Worm (Caenorhabditis elegans) whole organism, young adult: ENCODE data around the gene W02B3.3.

Experiments
- B0035.1 ChIP-seq: sonication (generic microtip); optimal IDR thresholded peaks from 2 replicates; lab custom pipeline; 2016; ENCODE audit warnings: missing genetic modification characterization, mild to moderate bottlenecking, missing compliant biosample characterization, missing genotype, missing genetic modification reagents
- C06A6.2 ChIP-seq: fragments of 200-800 bp; sonication (Bioruptor generic); conservative IDR thresholded peaks from 2 replicates; pipeline ENCODE4 v1.3.6; 2022; ENCODE audit warnings: missing genetic modification characterization, missing compliant biosample characterization
- D2030.7 ChIP-seq: fragments of 200-800 bp; sonication (Bioruptor generic); IDR thresholded peaks from 2 replicates; pipeline ENCODE4 v1.3.6; 2022; ENCODE audit warnings: missing genetic modification reagents, missing genetic modification characterization, missing compliant biosample characterization
- F57C9.4 ChIP-seq: sonication (generic microtip); optimal IDR thresholded peaks from 2 replicates; lab custom pipeline; 2017; ENCODE audit warnings: mild to moderate bottlenecking, missing genetic modification characterization, missing compliant biosample characterization
- Y53F4B.3 ChIP-seq: fragments of 200-800 bp; sonication (Bioruptor generic); IDR thresholded peaks from 2 replicates; pipeline ENCODE4 v1.3.6; 2022; ENCODE audit warnings: missing genetic modification reagents, missing genetic modification characterization, missing compliant biosample characterization
- Y56A3A.18 ChIP-seq: fragments of 200-800 bp; sonication (Bioruptor generic); IDR thresholded peaks from 2 replicates; pipeline ENCODE4 v1.3.6; 2022; ENCODE audit warnings: missing genetic modification reagents, missing genetic modification characterization, missing compliant biosample characterization
- Y79H2A.3 ChIP-seq: fragments of 200-800 bp; sonication (Bioruptor generic); conservative IDR thresholded peaks from 2 replicates; pipeline ENCODE4 v1.3.6; 2022; ENCODE audit warnings: missing genetic modification reagents, missing genetic modification characterization, missing compliant biosample characterization
- Y95B8A.8 ChIP-seq: fragments of 200-800 bp; sonication (Bioruptor generic); IDR thresholded peaks from 2 replicates; pipeline ENCODE4 v1.3.6; 2022; ENCODE audit warnings: missing genetic modification reagents, missing genetic modification characterization, missing compliant biosample characterization
- akir-1 ChIP-seq: fragments of 200-800 bp; sonication (Bioruptor generic); optimal IDR thresholded peaks from 2 replicates; lab custom pipeline; 2018; ENCODE audit warnings: mild to moderate bottlenecking, missing genetic modification characterization, moderate library complexity, missing compliant biosample characterization
- aptf-2 ChIP-seq: fragments of 200-800 bp; sonication (Bioruptor generic); conservative IDR thresholded peaks from 2 replicates; pipeline ENCODE4 v1.3.6; 2022; ENCODE audit warnings: missing genetic modification reagents, missing genetic modification characterization, missing compliant biosample characterization
- attf-3 ChIP-seq: fragments of 200-800 bp; sonication (Bioruptor generic); conservative IDR thresholded peaks from 2 replicates; pipeline ENCODE4 v1.3.6; 2022; ENCODE audit warnings: missing genetic modification reagents, missing genetic modification characterization, missing compliant biosample characterization
- attf-5 ChIP-seq: fragments of 200-800 bp; sonication (Bioruptor generic); optimal IDR thresholded peaks from 2 replicates; lab custom pipeline; 2018; ENCODE audit warnings: mild to moderate bottlenecking, missing genetic modification characterization, missing compliant biosample characterization
- bed-1 ChIP-seq: fragments of 200-800 bp; sonication (Bioruptor generic); IDR thresholded peaks from 2 replicates; pipeline ENCODE4 v1.3.6; 2022; ENCODE audit warnings: missing genetic modification reagents, missing genetic modification characterization, missing compliant biosample characterization
- cebp-2 ChIP-seq: fragments of 200-800 bp; sonication (Bioruptor generic); IDR thresholded peaks from 2 replicates; pipeline ENCODE4 v1.3.6; 2022; ENCODE audit warnings: missing genetic modification characterization, missing compliant biosample characterization
- ceh-100 ChIP-seq: fragments of 200-800 bp; sonication (Bioruptor generic); IDR thresholded peaks from 2 replicates; pipeline ENCODE4 v1.3.6; 2022; ENCODE audit warnings: missing genetic modification reagents, missing genetic modification characterization, missing compliant biosample characterization
- ceh-40 ChIP-seq: fragments of 200-800 bp; sonication (Bioruptor generic); IDR thresholded peaks from 2 replicates; pipeline ENCODE4 v1.3.6; 2022; ENCODE audit warnings: missing genetic modification characterization, missing compliant biosample characterization
- chd-7 ChIP-seq: sonication (generic microtip); optimal IDR thresholded peaks from 2 replicates; lab custom pipeline; 2016; ENCODE audit warnings: mild to moderate bottlenecking, missing genetic modification characterization, moderate library complexity, missing compliant biosample characterization
- dox-1 ChIP-seq: fragments of 200-800 bp; sonication (Bioruptor generic); IDR thresholded peaks from 2 replicates; pipeline ENCODE4 v1.3.6; 2022; ENCODE audit warnings: missing genetic modification reagents, missing genetic modification characterization, missing compliant biosample characterization
- dpff-1 ChIP-seq: sonication (generic microtip); optimal IDR thresholded peaks from 2 replicates; lab custom pipeline; 2017; ENCODE audit warnings: mild to moderate bottlenecking, missing genetic modification characterization, missing compliant biosample characterization
- egl-44 ChIP-seq: fragments of 200-800 bp; sonication (Bioruptor generic); IDR thresholded peaks from 2 replicates; pipeline ENCODE4 v1.3.6; 2022; ENCODE audit warnings: missing genetic modification reagents, missing genetic modification characterization, missing compliant biosample characterization
- him-1 ChIP-seq: sonication (generic microtip); optimal IDR thresholded peaks from 2 replicates; lab custom pipeline; 2016; ENCODE audit warnings: missing genotype, missing genetic modification reagents, missing genetic modification characterization, missing compliant biosample characterization
- hlh-26 ChIP-seq: fragments of 200-800 bp; sonication (Bioruptor generic); conservative IDR thresholded peaks from 2 replicates; pipeline ENCODE4 v1.3.6; 2022; ENCODE audit warnings: missing genetic modification reagents, missing genetic modification characterization, missing compliant biosample characterization
- lin-40 ChIP-seq: sonication (generic microtip); optimal IDR thresholded peaks from 2 replicates; lab custom pipeline; 2016; ENCODE audit warnings: missing genetic modification characterization, mild to moderate bottlenecking, missing compliant biosample characterization, missing genotype, missing genetic modification reagents
- lin-54 ChIP-seq: fragments of 200-800 bp; sonication (Bioruptor generic); optimal IDR thresholded peaks from 2 replicates; lab custom pipeline; 2018; ENCODE audit warnings: mild to moderate bottlenecking, missing genetic modification characterization, missing compliant biosample characterization
- madf-3 ChIP-seq: fragments of 200-800 bp; sonication (Bioruptor generic); IDR thresholded peaks from 2 replicates; pipeline ENCODE4 v1.3.6; 2022; ENCODE audit warnings: missing genetic modification reagents, missing genetic modification characterization, missing compliant biosample characterization
- mcd-1 ChIP-seq: fragments of 200-800 bp; sonication (Bioruptor generic); IDR thresholded peaks from 2 replicates; pipeline ENCODE4 v1.3.6; 2022; ENCODE audit warnings: missing genetic modification reagents, missing genetic modification characterization, missing compliant biosample characterization
- mes-4 ChIP-seq: sonication (generic microtip); optimal IDR thresholded peaks from 2 replicates; lab custom pipeline; 2016; ENCODE audit warnings: missing genotype, missing genetic modification characterization, missing compliant biosample characterization
- mxl-1 ChIP-seq: sonication (generic microtip); optimal IDR thresholded peaks from 2 replicates; lab custom pipeline; 2016; ENCODE audit warnings: missing genetic modification characterization, missing compliant biosample characterization
- nfya-2 ChIP-seq: fragments of 200-800 bp; sonication (Bioruptor generic); IDR thresholded peaks from 2 replicates; pipeline ENCODE4 v1.3.6; 2022; ENCODE audit warnings: missing genetic modification reagents, missing genetic modification characterization, missing compliant biosample characterization
- nhr-120 ChIP-seq: fragments of 200-800 bp; sonication (Bioruptor generic); IDR thresholded peaks from 2 replicates; pipeline ENCODE4 v1.3.6; 2022; ENCODE audit warnings: missing genetic modification characterization, missing compliant biosample characterization
- nhr-27 ChIP-seq: fragments of 200-800 bp; sonication (Bioruptor generic); optimal IDR thresholded peaks from 2 replicates; lab custom pipeline; 2018; ENCODE audit warnings: mild to moderate bottlenecking, missing genetic modification characterization, moderate library complexity, missing compliant biosample characterization
- pbrm-1 ChIP-seq: fragments of 200-800 bp; sonication (Bioruptor generic); IDR thresholded peaks from 2 replicates; pipeline ENCODE4 v1.3.6; 2022; ENCODE audit warnings: missing genetic modification reagents, missing genetic modification characterization, missing compliant biosample characterization
- rec-8 ChIP-seq, 2 experiments: sonication (generic microtip); optimal IDR thresholded peaks; 2 replicates each; lab custom pipeline; 2016; ENCODE audit warnings: mild to moderate bottlenecking in 2 of 2, missing genetic modification characterization in 2 of 2, missing genetic modification reagents in 2 of 2, missing genotype in 2 of 2, missing biosample characterization in 1 of 2, missing compliant biosample characterization in 1 of 2, moderate library complexity in 1 of 2
- repo-1 ChIP-seq: sonication (generic microtip); optimal IDR thresholded peaks from 2 replicates; lab custom pipeline; 2017; ENCODE audit warnings: mild to moderate bottlenecking, missing genetic modification characterization, missing compliant biosample characterization
- sdz-38 ChIP-seq: sonication (generic microtip); optimal IDR thresholded peaks from 2 replicates; lab custom pipeline; 2016; ENCODE audit warnings: missing genotype, missing genetic modification characterization, missing compliant biosample characterization
- sea-2 ChIP-seq: fragments of 200-800 bp; sonication (Bioruptor generic); IDR thresholded peaks from 2 replicates; pipeline ENCODE4 v1.3.6; 2022; ENCODE audit warnings: missing genetic modification characterization, missing compliant biosample characterization
- snpc-1.1 ChIP-seq: sonication (generic microtip); optimal IDR thresholded peaks from 2 replicates; lab custom pipeline; 2017; ENCODE audit warnings: missing genetic modification characterization, mild to moderate bottlenecking, missing compliant biosample characterization, antibody characterized with exemption, moderate library complexity, missing genotype, missing genetic modification reagents; ENCODE audit not compliant: insufficient read depth
- snpc-1.3 ChIP-seq: sonication (generic microtip); optimal IDR thresholded peaks from 2 replicates; lab custom pipeline; 2017; ENCODE audit warnings: missing genetic modification characterization, mild to moderate bottlenecking, missing compliant biosample characterization, antibody characterized with exemption, moderate library complexity, missing genotype, missing genetic modification reagents; ENCODE audit not compliant: insufficient read depth
- snpc-3.4 ChIP-seq: sonication (generic microtip); optimal IDR thresholded peaks from 2 replicates; lab custom pipeline; 2017; ENCODE audit warnings: missing genetic modification characterization, mild to moderate bottlenecking, missing compliant biosample characterization, antibody characterized with exemption, moderate library complexity, missing genotype, missing genetic modification reagents
- tbp1 ChIP-seq: fragments of 200-800 bp; sonication (Bioruptor generic); optimal IDR thresholded peaks from 2 replicates; lab custom pipeline; 2018; ENCODE audit warnings: mild to moderate bottlenecking, missing genetic modification characterization, missing compliant biosample characterization
- tbx-9 ChIP-seq: sonication (generic microtip); optimal IDR thresholded peaks from 2 replicates; lab custom pipeline; 2016; ENCODE audit warnings: borderline replicate concordance, missing genetic modification characterization, inconsistent platforms, missing compliant biosample characterization
- tlf-1 ChIP-seq: fragments of 200-800 bp; sonication (Bioruptor generic); optimal IDR thresholded peaks from 2 replicates; lab custom pipeline; 2018; ENCODE audit warnings: mild to moderate bottlenecking, missing genetic modification characterization, missing compliant biosample characterization
- xnd-1 ChIP-seq: sonication (generic microtip); optimal IDR thresholded peaks from 2 replicates; lab custom pipeline; 2016; ENCODE audit warnings: missing genotype, missing genetic modification reagents, missing genetic modification characterization, missing compliant biosample characterization
- ztf-18 ChIP-seq: sonication (generic microtip); optimal IDR thresholded peaks from 2 replicates; lab custom pipeline; 2016; ENCODE audit warnings: missing genotype, mild to moderate bottlenecking, missing genetic modification characterization, missing compliant biosample characterization
- ztf-22 ChIP-seq: fragments of 200-800 bp; sonication (Bioruptor generic); optimal IDR thresholded peaks from 2 replicates; lab custom pipeline; 2018; ENCODE audit warnings: mild to moderate bottlenecking, missing genetic modification characterization, moderate library complexity, missing compliant biosample characterization
- ztf-28 ChIP-seq: fragments of 200-800 bp; sonication (Bioruptor generic); IDR thresholded peaks from 2 replicates; pipeline ENCODE4 v1.3.6; 2022; ENCODE audit warnings: missing genetic modification reagents, missing genetic modification characterization, missing compliant biosample characterization
- ztf-3 ChIP-seq: fragments of 200-800 bp; sonication (Bioruptor generic); optimal IDR thresholded peaks from 2 replicates; lab custom pipeline; 2018; ENCODE audit warnings: mild to moderate bottlenecking, missing genetic modification characterization, missing compliant biosample characterization
- ztf-6 ChIP-seq: fragments of 200-800 bp; sonication (Bioruptor generic); IDR thresholded peaks from 2 replicates; pipeline ENCODE4 v1.3.6; 2022; ENCODE audit warnings: missing genetic modification reagents, missing genetic modification characterization, missing compliant biosample characterization

Gene W02B3.3

ce11 chrIII:698814-699213 lies 30.6 kb upstream of the W02B3.3 start (continued):
- TF ChIP-seq akir-1 (GFP tag; lab: Kevin White, UChicago): no peak
- TF ChIP-seq pbrm-1 (GFP tag; lab: Robert Waterston, UW): no peak
- TF ChIP-seq xnd-1 (tag; lab: Kevin White, UChicago): no peak
- no peak for TF ChIP-seq snpc-3.4 (tag; lab: Kevin White, UChicago)
- no peak for TF ChIP-seq ceh-100 (GFP tag; lab: Robert Waterston, UW)
- no peak for TF ChIP-seq tbx-9
- TF ChIP-seq ztf-6 (GFP tag; lab: Robert Waterston, UW): no peak
- no peak for TF ChIP-seq sdz-38 (tag; lab: Kevin White, UChicago)
- no peak for TF ChIP-seq nhr-27 (tag; lab: Kevin White, UChicago)
- peak; percentile 78 for TF ChIP-seq ztf-18 (tag; lab: Kevin White, UChicago)
- TF ChIP-seq Y95B8A.8 (GFP tag; lab: Robert Waterston, UW): no peak
- TF ChIP-seq sea-2 (GFP tag; lab: Robert Waterston, UW): peak; percentile 43; the same call in 1 of the 2 replicates
- peak; percentile 35; the same call in 1 of the 2 replicates for TF ChIP-seq mcd-1 (GFP tag; lab: Robert Waterston, UW)
- TF ChIP-seq ztf-22 (GFP tag; lab: Kevin White, UChicago): no peak
- peak; percentile 49 for TF ChIP-seq lin-54
- peak; percentile 84 for TF ChIP-seq egl-44 (GFP tag; lab: Robert Waterston, UW)
- TF ChIP-seq Y53F4B.3 (GFP tag; lab: Robert Waterston, UW): no peak
- peak; percentile 83 for TF ChIP-seq him-1
- 0 out of 2 replicates have a peak, but pooled peaks have one; percentile 43 for TF ChIP-seq Y56A3A.18 (GFP tag; lab: Robert Waterston, UW)
- peak; percentile 68 for TF ChIP-seq attf-5
- TF ChIP-seq nhr-120 (GFP tag; lab: Robert Waterston, UW): 0 out of 2 replicates have a peak, but pooled peaks have one; percentile 22
- TF ChIP-seq chd-7: peak; percentile 71
- peak; percentile 66 for TF ChIP-seq dox-1 (GFP tag; lab: Robert Waterston, UW)
- TF ChIP-seq mxl-1 (tag; lab: Kevin White, UChicago): peak; percentile 59
- 0 out of 2 replicates have a peak, but pooled peaks have one; percentile 47 for TF ChIP-seq Y79H2A.3
- TF ChIP-seq lin-40 (tag; lab: Kevin White, UChicago): no peak
- TF ChIP-seq repo-1 (tag; lab: Kevin White, UChicago): no peak
- TF ChIP-seq tbp1 (GFP tag; lab: Kevin White, UChicago): peak; percentile 83
- no peak for TF ChIP-seq nfya-2 (GFP tag; lab: Robert Waterston, UW)
- TF ChIP-seq ztf-3: no peak
- no peak for TF ChIP-seq aptf-2 (GFP tag; lab: Robert Waterston, UW)
- no peak for TF ChIP-seq dpff-1 (tag; lab: Kevin White, UChicago)
- no peak for TF ChIP-seq hlh-26 (GFP tag; lab: Robert Waterston, UW)
- peak; percentile 21 for TF ChIP-seq B0035.1 (tag; lab: Kevin White, UChicago)
- TF ChIP-seq madf-3 (GFP tag; lab: Robert Waterston, UW): peak; percentile 80
- peak; percentile 30 for TF ChIP-seq snpc-1.3 (tag; lab: Kevin White, UChicago)
- peak; percentile 81 for TF ChIP-seq D2030.7 (GFP tag; lab: Robert Waterston, UW)
- TF ChIP-seq bed-1 (GFP tag; lab: Robert Waterston, UW): peak; percentile 68; the same call in 1 of the 2 replicates
- TF ChIP-seq cebp-2 (GFP tag; lab: Robert Waterston, UW): no peak
- TF ChIP-seq snpc-1.1: no peak
- no peak for TF ChIP-seq ztf-28 (GFP tag; lab: Robert Waterston, UW)
- peak; percentile 84; the same call in 1 of the 2 replicates for TF ChIP-seq ceh-40 (GFP tag; lab: Robert Waterston, UW)
- TF ChIP-seq tlf-1: no peak
- TF ChIP-seq rec-8 (tag; optimal IDR thresholded peaks at IDR 0.05; lab: Kevin White, UChicago): peak in 1 of 2 experiments; percentile 76
- no peak for TF ChIP-seq C06A6.2 (GFP tag; lab: Robert Waterston, UW)
- peak; percentile 67 for TF ChIP-seq mes-4
- TF ChIP-seq attf-3: no peak
- no peak for TF ChIP-seq F57C9.4 (tag; lab: Kevin White, UChicago)
